Worm (Caenorhabditis elegans) whole organism, young adult: ENCODE results near the gene W07G1.1.

Experiments used
- K12H6.12 ChIP-seq: fragments of 200-800 bp; sonication (Bioruptor generic); optimal IDR thresholded peaks from 2 replicates; lab custom pipeline; 2018; ENCODE audit warnings: mild to moderate bottlenecking, missing genetic modification characterization, missing compliant biosample characterization
- bed-1 ChIP-seq: fragments of 200-800 bp; sonication (Bioruptor generic); IDR thresholded peaks from 2 replicates; pipeline ENCODE4 v1.3.6; 2022; ENCODE audit warnings: missing genetic modification reagents, missing genetic modification characterization, missing compliant biosample characterization
- madf-6 ChIP-seq: fragments of 200-800 bp; sonication (Bioruptor generic); IDR thresholded peaks from 2 replicates; pipeline ENCODE4 v1.3.6; 2022; ENCODE audit warnings: missing genetic modification reagents, missing genetic modification characterization, missing compliant biosample characterization

DNA sequence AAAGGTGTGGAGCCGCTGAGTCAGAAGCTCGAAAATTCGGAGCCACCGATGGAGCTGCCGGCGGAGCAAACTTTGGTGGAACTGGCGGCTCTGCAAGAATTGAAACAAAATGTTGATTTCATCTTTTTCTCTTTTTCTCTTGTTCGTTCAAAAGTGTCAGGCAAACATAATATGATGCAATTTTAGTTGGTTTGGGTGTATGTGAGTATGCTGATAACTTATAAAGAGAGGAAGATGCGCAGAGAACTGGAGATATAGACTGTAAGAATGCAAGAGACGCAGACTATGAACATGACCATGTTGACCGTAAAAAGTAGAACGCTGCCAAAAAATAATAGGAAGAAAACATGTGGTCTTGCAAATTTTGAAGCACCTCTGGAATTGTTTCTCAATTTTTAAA, 14.6 kb upstream of the W07G1.1 start:
- TF ChIP-seq bed-1 (no peak), K12H6.12 (tag; lab: Kevin White, UChicago) (no peak), madf-6 (GFP tag; lab: Robert Waterston, UW) (no peak)
